Worm (Caenorhabditis elegans): ENCODE measurements around the gene agr-1.

ce11 chrII:6776418-6777034 is 1.6 kb upstream of the agr-1 start, which contains the start of gene ssup-72:
- no peak for TF ChIP-seq ztf-29 (GFP tag; IDR thresholded peaks at IDR 0.05)
- no peak for TF ChIP-seq flt-1 (GFP tag; IDR thresholded peaks at IDR 0.05)
- peak; percentile 67 for TF ChIP-seq ztf-23 (GFP tag; IDR thresholded peaks at IDR 0.05)
- TF ChIP-seq ref-1 (GFP tag; conservative IDR thresholded peaks at IDR 0.05) = no peak
- no peak for TF ChIP-seq cog-1 (tag; optimal IDR thresholded peaks at IDR 0.05)
- TF ChIP-seq tab-1 (GFP tag; IDR thresholded peaks at IDR 0.05) = no peak
- no peak for TF ChIP-seq klf-2 (GFP tag; conservative IDR thresholded peaks at IDR 0.05)
- no peak for TF ChIP-seq T22C8.4 (GFP tag; IDR thresholded peaks at IDR 0.05)
- peak; percentile 6 for TF ChIP-seq med-1 (GFP tag; optimal IDR thresholded peaks at IDR 0.05; ENCODE audit: insufficient read depth)

Measured in whole organism, midembryonic.